Worm (Caenorhabditis elegans): ENCODE results near the gene C34F11.8.
A peak's percentile ranks its signal among the peaks of the same experiment; 100 is the strongest.

Gene C34F11.8

DNA sequence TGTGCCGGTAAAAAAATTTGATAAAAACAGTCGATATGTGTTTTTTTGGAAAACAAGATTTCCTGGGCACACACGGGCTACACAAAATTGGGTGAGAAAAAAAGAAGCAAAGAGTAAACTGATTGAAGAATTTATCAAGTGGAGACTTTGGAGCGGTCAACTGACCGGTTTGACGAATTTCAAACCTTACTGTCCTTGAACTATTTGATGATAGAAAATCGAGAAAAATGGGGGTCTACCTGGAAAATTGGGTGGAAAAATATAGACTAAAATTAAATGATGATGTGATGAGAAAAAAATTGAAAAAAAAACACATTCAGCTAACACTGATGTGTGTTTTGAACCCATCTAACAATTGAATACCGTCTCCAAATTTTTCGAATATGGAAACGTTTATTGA, at the start of gene C34F11.8:
Gene C34F11.8, minus strand, starts transcription at position 135 of the 400 bp plus-strand sequence.
- TF ChIP-seq lin-39 (tag; optimal IDR thresholded peaks at IDR 0.05) = no peak
- TF ChIP-seq hpl-2 (GFP tag; optimal IDR thresholded peaks at IDR 0.05) = no peak
- no peak for TF ChIP-seq dpl-1 (GFP tag; optimal IDR thresholded peaks at IDR 0.05)
- TF ChIP-seq sup-37 (GFP tag; optimal IDR thresholded peaks at IDR 0.05) = no peak
- no peak for TF ChIP-seq xbp-1 (tag; optimal IDR thresholded peaks at IDR 0.05)
- TF ChIP-seq lir-3 (tag; optimal IDR thresholded peaks at IDR 0.05; ENCODE audit: poor library complexity) = no peak
- no peak for TF ChIP-seq fkh-10 (GFP tag; optimal IDR thresholded peaks at IDR 0.05)
- TF ChIP-seq nhr-85 (tag) = peak; percentile 90
- peak; percentile 38; the same call in 1 of the 2 replicates for TF ChIP-seq grh-1 (GFP tag; IDR thresholded peaks at IDR 0.05)
- TF ChIP-seq elt-3 (tag; optimal IDR thresholded peaks at IDR 0.05) = peak in 2 of 6 experiments; percentile 38 to 78
- no peak for TF ChIP-seq tlp-1 (tag; optimal IDR thresholded peaks at IDR 0.05)
- TF ChIP-seq pag-3 (tag; optimal IDR thresholded peaks at IDR 0.05; ENCODE audit: borderline replicate concordance, insufficient read depth) = no peak
- no peak for TF ChIP-seq mdl-1 (tag; optimal IDR thresholded peaks at IDR 0.05)
- TF ChIP-seq F16B12.6 (tag; optimal IDR thresholded peaks at IDR 0.05) = no peak
- peak; percentile 10 for TF ChIP-seq blmp-1 (tag; optimal IDR thresholded peaks at IDR 0.05)
- peak; percentile 11 for TF ChIP-seq mep-1 (tag; optimal IDR thresholded peaks at IDR 0.05)
- TF ChIP-seq rnt-1 (tag; optimal IDR thresholded peaks at IDR 0.05) = no peak
- TF ChIP-seq zag-1 (tag; optimal IDR thresholded peaks at IDR 0.05) = no peak
- no peak for TF ChIP-seq jun-1 (tag; optimal IDR thresholded peaks at IDR 0.05)
- TF ChIP-seq snu-23 (GFP tag; optimal IDR thresholded peaks at IDR 0.05) = peak; percentile 27
- no peak for TF ChIP-seq aha-1 (tag; optimal IDR thresholded peaks at IDR 0.05)
- TF ChIP-seq C04F5.9 (tag; optimal IDR thresholded peaks at IDR 0.05) = no peak
- no peak for TF ChIP-seq ets-5 (GFP tag; IDR thresholded peaks at IDR 0.05)
- TF ChIP-seq aly-2 (tag; optimal IDR thresholded peaks at IDR 0.05) = no peak
- TF ChIP-seq unc-98 (GFP tag; IDR thresholded peaks at IDR 0.05) = no peak
- no peak for TF ChIP-seq nhr-12 (tag; optimal IDR thresholded peaks at IDR 0.05)
- no peak for TF ChIP-seq lin-35 (GFP tag; optimal IDR thresholded peaks at IDR 0.05)
- TF ChIP-seq nhr-20 (tag; optimal IDR thresholded peaks at IDR 0.05) = peak; percentile 56
- peak; percentile 15 for TF ChIP-seq C16A3.4 (tag; optimal IDR thresholded peaks at IDR 0.05)
- TF ChIP-seq efl-1 (optimal IDR thresholded peaks at IDR 0.05) = no peak
- TF ChIP-seq efl-1 (GFP tag; optimal IDR thresholded peaks at IDR 0.05 in 1 of 2) = no peak
- no peak for TF ChIP-seq lin-15B (tag; optimal IDR thresholded peaks at IDR 0.05)
- TF ChIP-seq lsy-2 (tag; optimal IDR thresholded peaks at IDR 0.05) = peak in 1 of 2 experiments; percentile 14
- peak; percentile 58 for TF ChIP-seq nhr-71 (tag; optimal IDR thresholded peaks at IDR 0.05)
- no peak for TF ChIP-seq Y116A8C.19 (tag; optimal IDR thresholded peaks at IDR 0.05; ENCODE audit: borderline replicate concordance)
- TF ChIP-seq dsc-1 (tag; optimal IDR thresholded peaks at IDR 0.05) = no peak
- TF ChIP-seq lin-14 (GFP tag; optimal IDR thresholded peaks at IDR 0.05) = peak; percentile 50
- no peak for TF ChIP-seq alr-1 (tag; optimal IDR thresholded peaks at IDR 0.05; ENCODE audit: borderline replicate concordance)
- TF ChIP-seq ama-1 (optimal IDR thresholded peaks at IDR 0.05) = no peak
- no peak for TF ChIP-seq isw-1 (GFP tag; IDR thresholded peaks at IDR 0.05)
- TF ChIP-seq pax-3 (tag; optimal IDR thresholded peaks at IDR 0.05) = no peak

DNA sequence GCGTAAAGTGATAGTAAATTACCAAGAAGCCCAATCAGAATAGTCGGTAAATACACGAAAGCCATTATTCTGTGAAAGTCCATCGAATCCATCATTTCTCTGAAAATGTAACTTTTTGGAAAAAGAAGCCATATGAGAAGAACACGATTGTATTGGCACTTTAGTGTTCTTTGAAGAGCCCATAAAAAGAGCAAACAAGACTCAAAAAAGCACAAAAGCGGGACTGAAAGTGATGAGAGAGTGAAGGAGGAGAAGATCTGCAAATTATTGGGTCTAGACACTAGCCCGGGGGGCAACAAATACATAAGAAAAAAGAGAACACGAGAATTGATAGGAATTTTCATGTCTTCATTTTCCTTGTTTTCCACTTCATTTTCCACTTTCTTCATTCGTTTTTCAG, 44.7 kb upstream of the C34F11.8 start, which contains the start of gene frpr-4:
Gene frpr-4, minus strand, starts transcription at position 101 of the 400 bp plus-strand sequence.
- TF ChIP-seq jun-1 (tag; optimal IDR thresholded peaks at IDR 0.05) (no peak), xbp-1 (tag; optimal IDR thresholded peaks at IDR 0.05) (no peak), lin-15B (tag; optimal IDR thresholded peaks at IDR 0.05) (no peak), zip-4 (GFP tag; optimal IDR thresholded peaks at IDR 0.05) (no peak), hpl-2 (GFP tag; optimal IDR thresholded peaks at IDR 0.05) (no peak), nhr-19 (GFP tag; conservative IDR thresholded peaks at IDR 0.05) (no peak), lin-13 (GFP tag; optimal IDR thresholded peaks at IDR 0.05) (no peak), nhr-76 (tag; optimal IDR thresholded peaks at IDR 0.05) (no peak), lin-39 (tag; optimal IDR thresholded peaks at IDR 0.05) (no peak), mab-9 (GFP tag; IDR thresholded peaks at IDR 0.05) (no peak), mep-1 (tag; optimal IDR thresholded peaks at IDR 0.05) (no peak), lir-3 (tag; optimal IDR thresholded peaks at IDR 0.05; ENCODE audit: poor library complexity) (no peak)

Measured in whole organism, L1 larva.